Worm (Caenorhabditis elegans) whole organism, midembryonic: ENCODE data around the gene spe-19.

ENCODE experiments used
- T22C8.4 ChIP-seq: fragments of 200-800 bp; sonication (Bioruptor generic); IDR thresholded peaks from 2 replicates; pipeline ENCODE4 v1.3.6; 2022; ENCODE audit warnings: missing genetic modification characterization, missing compliant biosample characterization
- flt-1 ChIP-seq: fragments of 200-800 bp; sonication (Bioruptor generic); IDR thresholded peaks from 2 replicates; pipeline ENCODE4 v1.3.6; 2022; ENCODE audit warnings: missing genetic modification characterization, missing compliant biosample characterization
- klf-2 ChIP-seq: fragments of 200-800 bp; sonication (Bioruptor generic); conservative IDR thresholded peaks from 2 replicates; pipeline ENCODE4 v1.3.6; 2022; ENCODE audit warnings: missing genetic modification reagents, missing genetic modification characterization, missing compliant biosample characterization
- ref-1 ChIP-seq: fragments of 200-800 bp; sonication (Bioruptor generic); conservative IDR thresholded peaks from 2 replicates; pipeline ENCODE4 v1.3.6; 2022; ENCODE audit warnings: missing genetic modification reagents, missing genetic modification characterization, missing compliant biosample characterization

DNA sequence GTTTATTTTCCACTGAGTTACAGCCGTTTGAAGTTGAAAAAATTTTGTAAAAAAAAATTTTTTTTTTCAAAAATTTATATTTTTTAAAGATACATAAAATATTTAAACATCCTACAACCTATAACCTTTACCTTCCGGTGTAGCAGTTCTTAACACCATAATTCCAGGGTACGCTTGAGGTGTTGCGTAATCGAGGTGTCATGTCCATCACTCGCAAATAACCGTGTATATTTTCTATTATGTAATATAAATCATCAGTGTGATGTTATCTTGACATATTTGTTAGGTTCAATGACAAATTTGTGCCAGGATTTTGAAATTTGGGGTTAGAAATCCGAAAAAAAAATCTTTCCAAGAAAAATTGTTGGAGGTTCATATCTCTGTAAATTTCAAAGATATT, 19.9 kb upstream of the spe-19 start:
- TF ChIP-seq flt-1 (GFP tag; lab: Robert Waterston, UW): no peak
- no peak for TF ChIP-seq T22C8.4 (GFP tag; lab: Robert Waterston, UW)
- no peak for TF ChIP-seq ref-1 (GFP tag; lab: Robert Waterston, UW)
- TF ChIP-seq klf-2 (GFP tag; lab: Robert Waterston, UW): no peak
